Worm (Caenorhabditis elegans): ENCODE measurements around the gene hst-1.

hst-1 gene

DNA sequence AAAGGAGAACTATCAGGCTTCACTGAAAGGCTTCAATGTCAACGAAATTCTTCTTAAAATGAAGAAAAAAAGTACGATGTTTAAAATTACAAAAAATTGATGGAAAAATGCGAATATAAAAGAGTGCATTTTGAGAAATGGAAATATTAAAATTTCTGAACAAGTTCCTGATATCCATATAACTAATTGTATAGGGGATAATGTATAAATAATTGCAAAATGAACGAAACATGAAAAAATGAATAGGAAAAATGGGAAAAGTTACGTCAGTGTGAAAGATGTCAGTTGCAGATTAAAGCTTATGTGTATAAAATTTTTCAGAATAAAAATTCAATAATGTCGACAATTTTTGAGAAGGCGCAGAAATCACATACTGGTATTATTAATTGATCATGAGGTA lies 16.7 kb upstream of the hst-1 start:
- TF ChIP-seq W03F9.2 (tag; optimal IDR thresholded peaks at IDR 0.05) (no peak), dao-5 (tag; optimal IDR thresholded peaks at IDR 0.05) (no peak), him-1 (tag; optimal IDR thresholded peaks at IDR 0.05) (no peak)

DNA sequence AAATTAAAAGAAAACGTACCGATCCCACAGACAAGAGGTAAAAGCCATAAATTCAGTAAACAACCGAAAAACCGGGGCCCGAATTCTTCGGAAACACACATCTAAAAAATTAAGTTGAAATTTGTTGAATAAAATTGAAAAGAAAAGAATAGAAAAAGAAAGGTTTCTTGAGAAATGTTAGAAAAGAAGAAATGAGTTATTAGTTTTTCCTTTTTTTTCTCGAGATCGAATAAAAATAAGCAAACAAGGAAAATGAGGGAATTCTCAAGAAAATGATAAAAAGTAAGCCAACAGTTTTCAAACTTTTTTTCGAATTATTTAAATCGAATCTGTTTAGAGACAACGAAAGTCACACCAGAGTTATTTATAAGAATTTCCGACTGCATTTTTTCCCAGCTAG lies 14.2 kb upstream of the hst-1 start, which contains the start of gene H23L24.4:
Gene H23L24.4, minus strand, starts transcription at position 101 of the 400 bp plus-strand sequence.
- no peak for TF ChIP-seq W03F9.2 (tag; optimal IDR thresholded peaks at IDR 0.05)
- no peak for TF ChIP-seq dao-5 (tag; optimal IDR thresholded peaks at IDR 0.05)
- TF ChIP-seq him-1 (tag; optimal IDR thresholded peaks at IDR 0.05): no peak

DNA sequence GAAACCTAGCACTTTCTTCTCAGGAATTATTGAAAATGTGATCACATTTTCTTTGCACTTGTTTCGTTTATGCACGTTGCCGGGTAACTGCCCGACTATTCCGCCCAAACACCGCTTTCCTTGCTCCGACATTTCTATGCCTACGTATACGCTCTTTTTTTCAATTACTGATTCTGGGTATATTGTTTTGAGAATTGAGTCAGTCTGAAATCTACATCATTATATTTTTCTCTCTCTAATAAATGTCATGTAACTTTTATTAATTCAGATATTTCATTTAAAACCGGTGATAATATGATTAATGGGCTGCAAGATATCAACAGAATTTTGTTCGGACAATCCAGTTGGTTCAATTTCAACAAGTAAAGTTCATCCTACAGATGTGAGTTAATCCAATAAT lies 6.1 kb upstream of the hst-1 start, which contains the start of gene ttll-11:
Gene ttll-11, plus strand, starts transcription at position 301 of the 400 bp plus-strand sequence.
- TF ChIP-seq W03F9.2 (tag; optimal IDR thresholded peaks at IDR 0.05): no peak
- TF ChIP-seq dao-5 (tag; optimal IDR thresholded peaks at IDR 0.05): no peak
- TF ChIP-seq him-1 (tag; optimal IDR thresholded peaks at IDR 0.05): no peak

DNA sequence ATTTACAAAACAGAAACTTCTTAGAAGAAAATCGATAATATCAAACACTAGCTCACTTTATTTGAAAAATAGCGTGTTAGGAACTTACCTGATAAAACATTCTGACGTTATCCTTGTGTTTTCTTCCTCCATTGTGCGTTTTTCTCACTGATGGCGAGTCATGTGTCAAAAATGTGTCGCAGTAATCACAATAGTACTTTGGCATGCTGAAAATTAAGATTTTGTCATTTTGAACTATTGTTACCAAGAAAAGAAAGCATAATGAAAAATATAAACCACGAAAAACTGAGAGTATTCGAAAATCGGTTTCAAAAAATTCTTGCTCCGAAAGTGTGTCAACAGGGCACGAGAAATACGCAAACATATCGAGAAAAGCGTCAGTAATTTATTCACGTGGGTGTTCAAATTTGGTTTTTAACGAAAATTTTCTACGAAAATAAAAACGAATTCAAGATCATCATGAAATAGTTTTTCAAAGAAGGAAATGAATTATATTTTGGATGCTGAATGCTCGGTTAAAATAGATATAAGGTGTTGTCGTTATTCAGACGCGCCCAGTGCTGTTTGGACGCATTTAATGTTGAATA lies 3.6 kb downstream of the hst-1 start, which contains the start of gene snrp-3:
Gene snrp-3, minus strand, starts transcription at position 206 of the 587 bp plus-strand sequence.
- TF ChIP-seq him-1 (tag; optimal IDR thresholded peaks at IDR 0.05) (no peak), W03F9.2 (tag; optimal IDR thresholded peaks at IDR 0.05) (peak; percentile 85), dao-5 (tag; optimal IDR thresholded peaks at IDR 0.05) (no peak)

DNA sequence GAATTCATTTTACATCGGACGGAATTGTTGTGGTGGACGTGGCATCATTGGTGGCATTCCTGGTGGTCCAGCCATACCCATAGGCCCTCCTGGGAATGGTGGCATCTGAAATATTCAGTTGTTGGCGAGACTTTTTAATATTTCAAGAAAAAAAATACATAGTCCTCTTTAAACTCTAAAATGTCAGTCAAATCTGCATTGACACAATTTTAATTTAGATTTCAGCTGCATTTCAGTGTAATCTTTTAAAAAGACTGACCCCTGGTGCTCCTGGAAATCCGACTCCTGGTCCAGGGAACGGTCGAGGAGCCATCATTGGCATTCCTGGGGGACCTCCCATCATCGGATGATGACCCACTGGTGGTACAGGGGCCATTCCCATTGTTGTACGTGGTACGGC lies 4.3 kb downstream of the hst-1 start:
- TF ChIP-seq dao-5 (tag; optimal IDR thresholded peaks at IDR 0.05) (no peak), W03F9.2 (tag; optimal IDR thresholded peaks at IDR 0.05) (no peak), him-1 (tag; optimal IDR thresholded peaks at IDR 0.05) (no peak)

DNA sequence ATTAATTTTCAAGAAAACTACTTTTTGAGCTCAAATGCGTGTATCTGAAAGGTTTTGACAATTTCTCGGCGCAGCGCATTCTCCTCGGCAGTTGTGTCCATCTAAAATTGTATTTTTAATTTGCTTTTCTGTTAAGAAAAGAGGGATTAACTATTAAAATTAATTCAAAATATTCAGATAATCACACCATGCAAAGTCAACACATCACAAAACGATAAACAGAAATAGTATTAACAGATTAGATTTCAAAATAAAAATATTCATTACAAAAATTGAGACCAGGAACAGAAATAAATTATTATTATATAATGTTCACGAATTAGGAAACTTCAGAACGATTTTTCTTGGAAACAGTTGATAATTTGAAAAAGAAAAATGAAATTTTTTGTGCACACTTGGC lies 4.8 kb downstream of the hst-1 start, which contains the start of gene pole-2:
Gene pole-2, minus strand, starts transcription at position 101 of the 400 bp plus-strand sequence.
- TF ChIP-seq W03F9.2 (tag; optimal IDR thresholded peaks at IDR 0.05): no peak

DNA sequence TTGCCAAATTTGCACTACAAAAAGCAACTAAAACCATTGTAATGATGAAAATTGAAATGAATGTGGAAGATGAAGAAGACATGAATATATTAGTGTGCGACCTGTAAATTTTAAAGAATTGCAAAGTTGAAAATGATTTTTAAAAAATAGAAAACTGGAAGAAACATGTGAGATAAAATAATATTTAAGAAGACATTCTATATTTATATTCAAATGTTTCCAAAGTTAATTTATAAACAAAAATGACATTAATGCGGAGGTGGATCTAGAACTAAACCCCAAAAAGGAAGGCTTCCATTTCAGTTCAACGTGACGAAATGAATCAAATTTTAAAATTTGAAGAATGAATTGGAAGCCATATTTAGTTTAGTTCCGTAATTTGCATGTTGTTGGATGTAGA lies 12.1 kb downstream of the hst-1 start, which contains the start of gene nlp-60:
Gene nlp-60, minus strand, starts transcription at position 101 of the 400 bp plus-strand sequence.
- TF ChIP-seq W03F9.2 (tag; optimal IDR thresholded peaks at IDR 0.05): no peak
- TF ChIP-seq him-1 (tag; optimal IDR thresholded peaks at IDR 0.05): no peak
- TF ChIP-seq dao-5 (tag; optimal IDR thresholded peaks at IDR 0.05): no peak

DNA sequence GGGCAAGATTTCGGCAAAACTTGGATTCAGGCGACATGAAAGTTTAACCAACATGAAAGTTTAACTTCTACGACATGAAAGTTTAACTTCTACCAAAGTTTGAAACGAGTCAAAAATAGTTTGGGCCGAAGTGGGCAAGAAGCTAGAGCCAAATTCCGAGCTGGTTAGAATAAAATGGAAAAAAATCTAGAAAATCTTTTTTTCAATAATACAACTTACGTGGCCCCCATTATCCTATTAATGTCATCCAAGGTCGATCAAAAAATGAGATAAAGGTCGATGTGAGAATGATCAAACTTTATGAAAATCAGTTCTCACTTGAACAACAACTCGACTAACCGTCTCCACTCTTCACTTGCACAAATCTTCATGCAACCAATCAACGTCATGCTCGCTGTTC lies 14.0 kb downstream of the hst-1 start, which contains the start of gene F08B4.8:
Gene F08B4.8, plus strand, starts transcription at position 301 of the 400 bp plus-strand sequence.
- TF ChIP-seq him-1 (tag; optimal IDR thresholded peaks at IDR 0.05) (no peak), W03F9.2 (tag; optimal IDR thresholded peaks at IDR 0.05) (no peak), dao-5 (tag; optimal IDR thresholded peaks at IDR 0.05) (no peak)

DNA sequence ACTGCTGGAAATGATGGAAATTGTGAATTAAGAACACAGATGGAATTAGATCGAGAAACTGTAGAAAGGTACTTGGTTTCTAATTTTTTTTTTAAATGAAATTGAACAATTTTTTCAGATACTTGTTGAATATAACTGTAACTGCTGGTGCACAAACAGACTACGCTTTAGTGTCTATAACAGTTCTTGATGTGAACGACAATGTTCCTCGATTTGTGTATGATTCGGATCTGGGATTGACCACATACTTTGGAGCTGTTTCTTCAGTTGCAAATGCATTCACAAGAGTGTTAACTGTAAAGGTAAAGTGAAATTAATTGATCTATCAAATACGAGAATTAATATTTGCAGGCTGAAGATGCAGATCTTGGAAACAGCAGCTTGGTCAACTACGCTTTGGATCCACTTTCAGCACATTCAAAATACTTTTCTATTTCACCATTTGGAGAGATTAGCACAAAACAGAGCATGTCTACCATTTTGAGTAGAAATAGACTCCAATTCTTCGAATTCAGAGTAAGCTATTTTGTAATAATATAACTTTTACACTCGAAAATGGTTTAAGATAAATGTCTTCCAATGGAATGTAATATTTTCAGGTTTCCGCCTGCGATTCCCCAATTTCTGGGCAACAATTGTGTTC lies 17.5 kb downstream of the hst-1 start:
- TF ChIP-seq dao-5 (tag; optimal IDR thresholded peaks at IDR 0.05) (no peak), W03F9.2 (tag; optimal IDR thresholded peaks at IDR 0.05) (no peak), him-1 (tag; optimal IDR thresholded peaks at IDR 0.05) (no peak)

DNA sequence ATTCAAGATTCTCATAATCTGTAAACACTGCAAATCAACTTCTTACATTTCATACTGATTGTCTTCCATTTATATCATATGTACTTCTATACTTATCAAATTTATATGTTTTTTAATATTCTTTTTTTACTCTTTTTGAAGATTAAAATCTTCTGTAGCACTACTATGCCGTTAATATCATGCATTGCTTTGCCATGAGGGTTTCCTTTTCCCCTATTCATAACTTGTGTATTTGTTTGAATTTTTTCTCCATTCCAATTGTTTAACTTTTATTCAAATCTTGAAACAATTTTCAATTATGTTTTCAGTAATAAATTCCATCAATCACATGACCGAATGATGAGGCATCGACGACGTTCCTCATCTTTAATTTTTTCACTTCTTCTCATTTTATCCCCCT lies 22.7 kb downstream of the hst-1 start, which contains the start of gene cdh-5:
Gene cdh-5, plus strand, starts transcription at position 301 of the 400 bp plus-strand sequence.
- TF ChIP-seq dao-5 (tag; optimal IDR thresholded peaks at IDR 0.05) (no peak), him-1 (tag; optimal IDR thresholded peaks at IDR 0.05) (no peak), W03F9.2 (tag; optimal IDR thresholded peaks at IDR 0.05) (no peak)

DNA sequence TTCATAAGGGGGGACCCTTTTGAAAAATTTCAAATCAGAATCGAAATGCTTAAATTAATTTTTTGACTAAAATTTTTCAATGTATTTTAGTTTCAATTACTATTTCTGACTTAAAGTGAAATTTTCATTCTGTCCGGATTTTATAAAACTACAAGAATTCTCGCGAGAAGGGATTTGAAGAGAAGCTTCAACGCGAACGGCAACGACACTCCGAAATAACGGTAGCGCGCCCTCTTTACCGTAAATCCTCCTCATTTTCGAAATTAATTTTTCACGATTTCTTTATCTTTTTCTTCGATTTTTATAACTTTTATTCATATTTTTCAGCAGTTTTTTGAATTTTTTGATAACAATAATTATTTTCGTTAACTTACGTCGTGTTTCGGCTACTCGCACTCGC lies 25.5 kb downstream of the hst-1 start:
- TF ChIP-seq him-1 (tag; optimal IDR thresholded peaks at IDR 0.05): no peak
- no peak for TF ChIP-seq dao-5 (tag; optimal IDR thresholded peaks at IDR 0.05)
- no peak for TF ChIP-seq W03F9.2 (tag; optimal IDR thresholded peaks at IDR 0.05)

DNA sequence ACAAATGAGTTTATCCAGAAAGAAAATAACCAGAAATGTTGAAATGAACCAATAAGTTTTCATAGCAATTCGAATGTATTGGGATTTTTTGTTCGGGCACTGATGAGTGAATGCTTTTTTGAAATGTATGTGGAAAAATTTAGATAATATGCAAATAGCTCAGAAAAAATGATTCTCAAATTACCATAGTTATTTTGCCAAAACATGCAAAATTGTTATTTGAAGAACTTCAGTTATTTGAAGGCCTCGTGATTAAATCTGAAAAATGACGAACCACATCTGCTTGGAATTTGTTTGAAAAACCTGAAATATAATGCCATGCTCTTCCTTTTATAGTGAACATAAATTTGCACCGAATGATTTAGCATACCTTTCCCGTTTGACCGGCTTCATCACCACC lies 33.2 kb downstream of the hst-1 start, which contains the start of gene C49C8.6:
Gene C49C8.6, minus strand, starts transcription at position 101 of the 400 bp plus-strand sequence.
- TF ChIP-seq him-1 (tag; optimal IDR thresholded peaks at IDR 0.05) (no peak), W03F9.2 (tag; optimal IDR thresholded peaks at IDR 0.05) (no peak)

DNA sequence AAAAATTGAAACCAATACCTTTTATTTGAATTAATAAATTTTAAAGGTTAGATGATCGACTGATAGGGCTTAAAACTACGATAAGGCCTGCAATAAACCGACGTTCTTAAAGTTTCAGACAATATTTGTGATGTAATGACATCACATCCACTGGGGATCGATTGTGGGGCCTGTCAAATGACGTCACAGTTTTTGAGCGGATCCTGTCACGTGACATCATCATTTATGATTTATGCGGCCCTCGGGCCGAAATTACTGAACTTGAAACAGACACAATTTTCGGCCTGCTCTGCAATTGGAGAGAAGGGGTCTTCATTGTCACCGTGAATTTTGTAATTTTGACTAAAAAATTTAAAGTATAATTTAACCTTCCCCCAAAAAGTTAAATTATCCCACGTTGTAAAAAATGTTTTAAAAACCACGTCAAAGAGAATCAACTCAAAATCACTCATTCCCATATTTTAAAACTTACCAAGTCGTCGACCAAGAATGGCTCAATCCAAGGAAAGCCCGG lies 37.1 kb downstream of the hst-1 start, which contains the start of gene C49C8.1:
Gene C49C8.1, plus strand, starts transcription at position 464 of the 514 bp plus-strand sequence.
- no peak for TF ChIP-seq him-1 (tag; optimal IDR thresholded peaks at IDR 0.05)
- TF ChIP-seq dao-5 (tag; optimal IDR thresholded peaks at IDR 0.05): no peak
- no peak for TF ChIP-seq W03F9.2 (tag; optimal IDR thresholded peaks at IDR 0.05)

DNA sequence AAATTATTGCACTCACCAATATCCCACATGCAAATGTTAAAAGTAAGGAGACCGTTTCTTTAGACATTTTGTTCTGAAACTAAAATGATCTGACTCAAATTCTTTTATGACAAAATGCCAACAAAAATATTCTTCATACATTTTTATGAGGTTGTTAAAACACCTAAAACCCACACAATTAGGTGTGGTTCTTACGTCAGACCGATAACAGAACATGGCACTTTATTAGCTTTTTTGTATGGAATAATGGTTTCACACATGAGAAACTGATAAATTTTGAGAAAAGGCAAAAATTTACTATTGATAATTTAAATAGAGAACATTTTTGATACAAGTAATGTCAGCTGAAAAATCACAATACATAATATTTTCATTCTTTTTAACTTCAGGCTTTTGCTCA lies 37.7 kb downstream of the hst-1 start, which contains the start of gene C49C8.5:
Gene C49C8.5, minus strand, starts transcription at position 73 of the 400 bp plus-strand sequence.
- TF ChIP-seq dao-5 (tag; optimal IDR thresholded peaks at IDR 0.05): no peak
- no peak for TF ChIP-seq him-1 (tag; optimal IDR thresholded peaks at IDR 0.05)
- no peak for TF ChIP-seq W03F9.2 (tag; optimal IDR thresholded peaks at IDR 0.05)

Data from whole organism, L4/young adult.